Fruit fly (Drosophila melanogaster) whole organism, pupa: ENCODE data around the gene Uch-L5.
A peak's percentile ranks its signal among the peaks of the same experiment; 100 is the strongest.

Experiments used
- CG10348 ChIP-seq: fragments of 200-800 bp; sonication (Bioruptor generic); IDR thresholded peaks from 2 replicates; pipeline ENCODE4 v1.3.6; 2022; ENCODE audit warnings: missing biosample characterization, missing genetic modification characterization
- CG12605 ChIP-seq: fragments of 200-800 bp; sonication (Bioruptor generic); IDR thresholded peaks from 2 replicates; pipeline ENCODE4 v1.3.6; 2022; ENCODE audit warnings: missing biosample characterization, missing genetic modification characterization
- CG13204 ChIP-seq: fragments of 200-800 bp; sonication (Bioruptor generic); optimal IDR thresholded peaks from 2 replicates; lab custom pipeline; 2018; ENCODE audit warnings: missing biosample characterization, mild to moderate bottlenecking, missing genetic modification characterization, moderate library complexity
- CG14655 ChIP-seq: fragments of 200-800 bp; sonication (Bioruptor generic); optimal IDR thresholded peaks from 3 replicates; lab custom pipeline; 2017; ENCODE audit warnings: mild to moderate bottlenecking, missing biosample characterization, missing genetic modification reagents, missing genetic modification characterization
- CG15710 ChIP-seq: fragments of 200-800 bp; sonication (Bioruptor generic); optimal IDR thresholded peaks from 2 replicates; lab custom pipeline; 2018; ENCODE audit warnings: missing biosample characterization, mild to moderate bottlenecking, missing genetic modification characterization, moderate library complexity
- CG17806 ChIP-seq: fragments of 200-800 bp; sonication (Bioruptor generic); optimal IDR thresholded peaks from 2 replicates; lab custom pipeline; 2018; ENCODE audit warnings: missing biosample characterization, mild to moderate bottlenecking, missing genetic modification characterization, moderate library complexity
- CG32121 ChIP-seq: fragments of 200-800 bp; sonication (Bioruptor generic); IDR thresholded peaks from 2 replicates; pipeline ENCODE4 v1.3.6; 2022; ENCODE audit warnings: missing biosample characterization, missing genetic modification characterization
- CG34367 ChIP-seq: fragments of 200-800 bp; sonication (Bioruptor generic); optimal IDR thresholded peaks from 2 replicates; lab custom pipeline; 2018; ENCODE audit warnings: missing biosample characterization, mild to moderate bottlenecking, missing genetic modification characterization
- CG4496 ChIP-seq: fragments of 200-800 bp; sonication (Bioruptor generic); IDR thresholded peaks from 3 replicates; pipeline ENCODE4 v1.3.6; 2022; ENCODE audit warnings: missing biosample characterization, missing genetic modification characterization
- CG8159 ChIP-seq: fragments of 200-800 bp; sonication (Bioruptor generic); optimal IDR thresholded peaks from 3 replicates; lab custom pipeline; 2018; ENCODE audit warnings: missing biosample characterization, mild to moderate bottlenecking, missing genetic modification characterization, moderate library complexity
- CG8301 ChIP-seq: fragments of 200-800 bp; sonication (Bioruptor generic); optimal IDR thresholded peaks from 2 replicates; lab custom pipeline; 2018; ENCODE audit warnings: missing biosample characterization, mild to moderate bottlenecking, missing genetic modification characterization
- CG9948 ChIP-seq: fragments of 200-800 bp; sonication (Bioruptor generic); optimal IDR thresholded peaks from 2 replicates; lab custom pipeline; 2018; ENCODE audit warnings: missing biosample characterization, mild to moderate bottlenecking, missing genetic modification characterization, moderate library complexity
- D1 ChIP-seq: fragments of 200-800 bp; sonication (Bioruptor generic); optimal IDR thresholded peaks from 2 replicates; lab custom pipeline; 2018; ENCODE audit warnings: missing biosample characterization, mild to moderate bottlenecking, missing genetic modification characterization, moderate library complexity
- EcR ChIP-seq: fragments of 200-800 bp; sonication (Bioruptor generic); optimal IDR thresholded peaks from 3 replicates; lab custom pipeline; 2019; ENCODE audit warnings: missing biosample characterization, missing genetic modification characterization, mild to moderate bottlenecking, moderate library complexity, missing genetic modification reagents
- Ets98B ChIP-seq: fragments of 200-800 bp; sonication (Bioruptor generic); IDR thresholded peaks from 2 replicates; pipeline ENCODE4 v1.3.6; 2022; ENCODE audit warnings: missing biosample characterization, missing genetic modification characterization
- Pif1A ChIP-seq: fragments of 200-800 bp; sonication (Bioruptor generic); optimal IDR thresholded peaks from 3 replicates; lab custom pipeline; 2016; ENCODE audit warnings: missing biosample characterization, missing genetic modification characterization
- Pif1B ChIP-seq: fragments of 200-800 bp; sonication (Bioruptor generic); optimal IDR thresholded peaks from 3 replicates; lab custom pipeline; 2016; ENCODE audit warnings: missing biosample characterization, missing genetic modification characterization
- Snoo ChIP-seq: fragments of 200-800 bp; sonication (Bioruptor generic); optimal IDR thresholded peaks from 3 replicates; lab custom pipeline; 2017; ENCODE audit warnings: missing biosample characterization, mild to moderate bottlenecking, missing genetic modification characterization, inconsistent platforms
- fd96Ca ChIP-seq: fragments of 200-800 bp; sonication (Bioruptor generic); IDR thresholded peaks from 3 replicates; pipeline ENCODE4 v1.3.6; 2022; ENCODE audit warnings: missing biosample characterization, missing genetic modification characterization
- gl ChIP-seq: fragments of 200-800 bp; sonication (Bioruptor generic); optimal IDR thresholded peaks from 2 replicates; lab custom pipeline; 2018; ENCODE audit warnings: missing biosample characterization, mild to moderate bottlenecking, missing genetic modification characterization
- rn ChIP-seq: fragments of 200-800 bp; sonication (Bioruptor generic); IDR thresholded peaks from 2 replicates; pipeline ENCODE4 v1.3.6; 2022; ENCODE audit warnings: missing biosample characterization, missing genetic modification characterization

Uch-L5 gene

dm6 chr3L:9487586-9487985 is 10.8 kb upstream of the Uch-L5 start, which contains the start of gene pall:
Gene pall, minus strand, starts transcription at chr3L:9487790.
- no peak for TF ChIP-seq CG12605 (GFP tag; lab: Robert Waterston, UW)
- TF ChIP-seq CG8301 (tag; lab: Kevin White, UChicago), result no peak
- no peak for TF ChIP-seq Ets98B (GFP tag; lab: Robert Waterston, UW)
- TF ChIP-seq CG4496 (GFP tag; lab: Robert Waterston, UW), result no peak
- no peak for TF ChIP-seq Snoo
- TF ChIP-seq Pif1B, result no peak
- no peak for TF ChIP-seq CG32121
- no peak for TF ChIP-seq CG15710 (tag; lab: Kevin White, UChicago)
- TF ChIP-seq fd96Ca, result no peak
- no peak for TF ChIP-seq CG8159
- no peak for TF ChIP-seq CG34367 (tag; lab: Kevin White, UChicago)
- TF ChIP-seq CG10348 (GFP tag; lab: Robert Waterston, UW), result no peak
- no peak for TF ChIP-seq CG14655 (GFP tag; lab: Kevin White, UChicago)
- TF ChIP-seq CG17806 (tag; lab: Kevin White, UChicago), result no peak

- TF ChIP-seq Ets98B (GFP tag; lab: Robert Waterston, UW) (no peak), CG15710 (tag; lab: Kevin White, UChicago) (no peak), Pif1B (no peak), gl (no peak), rn (GFP tag; lab: Robert Waterston, UW) (no peak), CG8301 (tag; lab: Kevin White, UChicago) (no peak), fd96Ca (no peak), CG13204 (GFP tag; lab: Kevin White, UChicago) (no peak), CG10348 (GFP tag; lab: Robert Waterston, UW) (no peak), EcR (GFP tag; lab: Kevin White, UChicago) (no peak), Pif1A (no peak), CG8159 (no peak), CG34367 (tag; lab: Kevin White, UChicago) (no peak), CG14655 (GFP tag; lab: Kevin White, UChicago) (no peak), Snoo (no peak), CG9948 (tag; lab: Kevin White, UChicago) (no peak), CG17806 (tag; lab: Kevin White, UChicago) (no peak), CG32121 (no peak), CG12605 (GFP tag; lab: Robert Waterston, UW) (no peak)
Observed at dm6 chr3L:9471151-9471903, 5.4 kb downstream of the Uch-L5 start.

dm6 chr3L:9469079-9469478 is 7.7 kb downstream of the Uch-L5 start:
- TF ChIP-seq rn (GFP tag; lab: Robert Waterston, UW) (no peak), Pif1A (no peak), CG14655 (GFP tag; lab: Kevin White, UChicago) (no peak), Snoo (no peak), CG17806 (tag; lab: Kevin White, UChicago) (no peak), Pif1B (no peak), EcR (GFP tag; lab: Kevin White, UChicago) (no peak), CG4496 (GFP tag; lab: Robert Waterston, UW) (no peak), Ets98B (GFP tag; lab: Robert Waterston, UW) (no peak), CG34367 (tag; lab: Kevin White, UChicago) (no peak), CG32121 (no peak), CG12605 (GFP tag; lab: Robert Waterston, UW) (no peak), CG10348 (GFP tag; lab: Robert Waterston, UW) (no peak), gl (no peak), D1 (tag; lab: Kevin White, UChicago) (no peak), CG8159 (no peak), CG15710 (tag; lab: Kevin White, UChicago) (no peak)

dm6 chr3L:9468261-9468890 is 8.4 kb downstream of the Uch-L5 start:
- TF ChIP-seq CG9948 (tag; lab: Kevin White, UChicago) (peak; percentile 10), CG4496 (GFP tag; lab: Robert Waterston, UW) (no peak), Pif1A (peak; percentile 27), CG8159 (peak; percentile 18)

- TF ChIP-seq CG32121, result peak; percentile 43; the same call in 1 of the 2 replicates
- TF ChIP-seq CG4496 (GFP tag; lab: Robert Waterston, UW), result peak; percentile 75
- TF ChIP-seq CG34367 (tag; lab: Kevin White, UChicago), result peak; percentile 26
- TF ChIP-seq CG8159, result no peak
- TF ChIP-seq D1 (tag; lab: Kevin White, UChicago), result no peak
- peak; percentile 57 for TF ChIP-seq CG13204 (GFP tag; lab: Kevin White, UChicago)
- TF ChIP-seq CG10348 (GFP tag; lab: Robert Waterston, UW), result no peak
- TF ChIP-seq Pif1A, result peak; percentile 59
- TF ChIP-seq Snoo, result peak; percentile 12
- peak; percentile 69 for TF ChIP-seq fd96Ca
- TF ChIP-seq CG15710 (tag; lab: Kevin White, UChicago), result peak; percentile 35
- TF ChIP-seq Pif1B, result no peak
- peak; percentile 72; the same call in 1 of the 2 replicates for TF ChIP-seq CG12605 (GFP tag; lab: Robert Waterston, UW)
- TF ChIP-seq CG17806 (tag; lab: Kevin White, UChicago), result no peak
- TF ChIP-seq gl, result peak; percentile 64
- TF ChIP-seq Ets98B (GFP tag; lab: Robert Waterston, UW), result peak; percentile 80
Observed at dm6 chr3L:9467763-9468206, 9.0 kb downstream of the Uch-L5 start.
